Worm (Caenorhabditis elegans): Measurements from ENCODE around the gene C49H3.12.

Gene C49H3.12

DNA sequence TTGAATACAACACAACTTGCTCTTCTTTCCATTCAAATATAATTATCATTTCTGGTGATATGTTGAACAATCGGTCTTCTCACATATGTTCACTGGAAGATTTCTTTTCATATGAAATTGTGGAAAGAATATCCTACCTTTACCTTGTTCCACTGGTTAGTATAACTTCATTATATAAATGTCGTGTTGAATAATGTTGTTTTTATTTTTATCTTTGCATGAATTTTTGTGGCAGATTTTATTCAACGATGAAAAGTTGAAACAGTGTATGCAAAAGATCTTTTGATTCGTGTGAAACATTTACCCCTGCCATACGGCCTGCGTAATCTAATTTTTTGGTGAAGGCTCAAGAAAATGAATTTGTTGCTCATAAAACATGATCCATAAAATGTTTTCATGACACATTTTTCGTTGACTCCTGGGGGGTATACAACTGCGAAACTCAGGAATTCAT, 34.8 kb upstream of the C49H3.12 start (continued):
- TF ChIP-seq lin-26 (GFP tag; IDR thresholded peaks at IDR 0.05) (peak; percentile 68), ztf-22 (GFP tag; optimal IDR thresholded peaks at IDR 0.05) (no peak), somi-1 (GFP tag; optimal IDR thresholded peaks at IDR 0.05) (no peak), lsl-1 (GFP tag; optimal IDR thresholded peaks at IDR 0.05) (peak; percentile 55), akir-1 (GFP tag; optimal IDR thresholded peaks at IDR 0.05) (no peak), B0019.2 (GFP tag; conservative IDR thresholded peaks at IDR 0.05) (no peak), ztf-26 (tag; optimal IDR thresholded peaks at IDR 0.05) (no peak), rec-8 (tag; optimal IDR thresholded peaks at IDR 0.05) (peak in 1 of 2 experiments; percentile 4), aptf-2 (GFP tag; conservative IDR thresholded peaks at IDR 0.05) (no peak), ccch-3 (GFP tag; optimal IDR thresholded peaks at IDR 0.05) (no peak), mes-4 (tag; optimal IDR thresholded peaks at IDR 0.05) (peak; percentile 44), chd-7 (tag; optimal IDR thresholded peaks at IDR 0.05) (peak; percentile 88)

- TF ChIP-seq B0019.2 (GFP tag; conservative IDR thresholded peaks at IDR 0.05) (peak; percentile 73), madf-3 (GFP tag; IDR thresholded peaks at IDR 0.05) (peak; percentile 53; the same call in 1 of the 2 replicates), pbrm-1 (GFP tag; IDR thresholded peaks at IDR 0.05) (0 out of 2 replicates have a peak, but pooled peaks have one; percentile 51), hsf-1 (GFP tag; IDR thresholded peaks at IDR 0.05) (peak; percentile 97), D2030.7 (GFP tag; IDR thresholded peaks at IDR 0.05) (peak; percentile 81), madf-8 (GFP tag; conservative IDR thresholded peaks at IDR 0.05) (peak; percentile 76), F57C9.4 (tag; optimal IDR thresholded peaks at IDR 0.05) (no peak), cebp-2 (GFP tag; IDR thresholded peaks at IDR 0.05) (no peak), aptf-2 (GFP tag; conservative IDR thresholded peaks at IDR 0.05) (peak; percentile 91), tbx-9 (tag; optimal IDR thresholded peaks at IDR 0.05; ENCODE audit: borderline replicate concordance) (no peak), lsy-27 (tag; optimal IDR thresholded peaks at IDR 0.05; ENCODE audit: borderline replicate concordance, insufficient read depth) (no peak), dpl-1 (GFP tag; optimal IDR thresholded peaks at IDR 0.05) (peak; percentile 37), unc-130 (GFP tag; optimal IDR thresholded peaks at IDR 0.05) (peak; percentile 77), tlf-1 (GFP tag; optimal IDR thresholded peaks at IDR 0.05) (peak; percentile 61), nhr-120 (GFP tag; IDR thresholded peaks at IDR 0.05) (no peak), efl-1 (GFP tag; optimal IDR thresholded peaks at IDR 0.05) (peak; percentile 93), ceh-40 (GFP tag; IDR thresholded peaks at IDR 0.05) (no peak), zfh-2 (GFP tag; conservative IDR thresholded peaks at IDR 0.05) (no peak), snpc-4 (GFP tag; optimal IDR thresholded peaks at IDR 0.05) (peak; percentile 4), snpc-4 (tag; optimal IDR thresholded peaks at IDR 0.05) (peak in 2 of 4 experiments; percentile 44 to 49), madf-10 (tag; optimal IDR thresholded peaks at IDR 0.05) (no peak), ceh-91 (GFP tag; IDR thresholded peaks at IDR 0.05) (peak; percentile 84), lsl-1 (GFP tag; optimal IDR thresholded peaks at IDR 0.05) (peak; percentile 92), xnd-1 (tag; optimal IDR thresholded peaks at IDR 0.05) (peak; percentile 71), lin-54 (GFP tag; optimal IDR thresholded peaks at IDR 0.05) (peak; percentile 52), ekl-4 (GFP tag; IDR thresholded peaks at IDR 0.05) (0 out of 2 replicates have a peak, but pooled peaks have one; percentile 13), him-1 (tag; optimal IDR thresholded peaks at IDR 0.05) (peak; percentile 7), ets-4 (GFP tag; optimal IDR thresholded peaks at IDR 0.05) (no peak), sptf-2 (GFP tag; optimal IDR thresholded peaks at IDR 0.05) (no peak), madf-6 (GFP tag; IDR thresholded peaks at IDR 0.05) (peak; percentile 89), mxl-1 (tag; optimal IDR thresholded peaks at IDR 0.05) (no peak), tbp1 (GFP tag; optimal IDR thresholded peaks at IDR 0.05) (peak; percentile 43), snpc-1.3 (tag; optimal IDR thresholded peaks at IDR 0.05; ENCODE audit: insufficient read depth) (peak; percentile 83), hrde-1 (tag; optimal IDR thresholded peaks at IDR 0.05; ENCODE audit: borderline replicate concordance) (peak; percentile 32), dox-1 (GFP tag; IDR thresholded peaks at IDR 0.05) (peak; percentile 54), ama-1 (optimal IDR thresholded peaks at IDR 0.05) (no peak), ama-1 (GFP tag; optimal IDR thresholded peaks at IDR 0.05) (no peak), hmg-1.2 (GFP tag; IDR thresholded peaks at IDR 0.05) (peak; percentile 24; the same call in 1 of the 2 replicates)
These were observed 31.0 kb upstream of the C49H3.12 start for ce11 chrIV:7958092-7958491.
